Worm (Caenorhabditis elegans): ENCODE data around the gene F11A5.15.

F11A5.15 gene

ce11 chrV:16226581-16226980 is 8.2 kb upstream of the F11A5.15 start, which contains the start of gene F11A5.13:
F11A5.13 (minus strand) TSS chrV:16226681.
- TF ChIP-seq cebp-1 (GFP tag; IDR thresholded peaks at IDR 0.05) (no peak), cebp-1 (tag; optimal IDR thresholded peaks at IDR 0.05) (no peak), sea-2 (GFP tag; IDR thresholded peaks at IDR 0.05) (no peak), attf-3 (GFP tag; conservative IDR thresholded peaks at IDR 0.05) (no peak), hsf-1 (GFP tag; IDR thresholded peaks at IDR 0.05) (no peak), dpl-1 (GFP tag; optimal IDR thresholded peaks at IDR 0.05) (no peak), F57A8.1 (GFP tag; optimal IDR thresholded peaks at IDR 0.05) (no peak), hlh-26 (GFP tag; conservative IDR thresholded peaks at IDR 0.05) (no peak), athp-1 (tag; optimal IDR thresholded peaks at IDR 0.05) (no peak), K11D2.4 (GFP tag; IDR thresholded peaks at IDR 0.05) (no peak), rpc-1 (optimal IDR thresholded peaks at IDR 0.05) (no peak), rpc-1 (tag; optimal IDR thresholded peaks at IDR 0.05) (no peak), egl-18 (GFP tag; IDR thresholded peaks at IDR 0.05) (no peak), pbrm-1 (GFP tag; IDR thresholded peaks at IDR 0.05) (no peak), F55B11.4 (tag; optimal IDR thresholded peaks at IDR 0.05; ENCODE audit: borderline replicate concordance, insufficient read depth) (no peak), nhr-80 (tag; optimal IDR thresholded peaks at IDR 0.05) (no peak), fkh-3 (tag; optimal IDR thresholded peaks at IDR 0.05) (no peak), F37B4.10 (GFP tag; IDR thresholded peaks at IDR 0.05) (no peak)

- TF ChIP-seq akir-1 (GFP tag; optimal IDR thresholded peaks at IDR 0.05) (no peak), hmg-20 (GFP tag; IDR thresholded peaks at IDR 0.05) (no peak), cebp-2 (GFP tag; IDR thresholded peaks at IDR 0.05) (no peak), madf-8 (GFP tag; conservative IDR thresholded peaks at IDR 0.05) (0 out of 2 replicates have a peak, but pooled peaks have one; percentile 11), snpc-3.4 (tag; optimal IDR thresholded peaks at IDR 0.05) (peak; percentile 74), chd-7 (tag; optimal IDR thresholded peaks at IDR 0.05) (no peak), Y67H2A.10 (GFP tag; conservative IDR thresholded peaks at IDR 0.05) (no peak), ztf-18 (tag; optimal IDR thresholded peaks at IDR 0.05) (peak; percentile 27), rpc-1 (optimal IDR thresholded peaks at IDR 0.05) (no peak), rpc-1 (tag; optimal IDR thresholded peaks at IDR 0.05) (peak; percentile 3), ztf-22 (GFP tag; optimal IDR thresholded peaks at IDR 0.05) (no peak), pbrm-1 (GFP tag; IDR thresholded peaks at IDR 0.05) (peak; percentile 86), K12H6.12 (tag; optimal IDR thresholded peaks at IDR 0.05) (no peak), F10E7.11 (tag; optimal IDR thresholded peaks at IDR 0.05) (no peak), ztf-28 (GFP tag; IDR thresholded peaks at IDR 0.05) (no peak), lsy-27 (tag; optimal IDR thresholded peaks at IDR 0.05; ENCODE audit: borderline replicate concordance, insufficient read depth) (peak; percentile 21), hmg-1.2 (GFP tag; IDR thresholded peaks at IDR 0.05) (peak; percentile 91), nhr-80 (tag; optimal IDR thresholded peaks at IDR 0.05) (no peak), sdz-38 (tag; optimal IDR thresholded peaks at IDR 0.05) (no peak), dox-1 (GFP tag; IDR thresholded peaks at IDR 0.05) (peak; percentile 77), snpc-1.1 (tag; optimal IDR thresholded peaks at IDR 0.05; ENCODE audit: insufficient read depth) (peak; percentile 92), tbp1 (GFP tag; optimal IDR thresholded peaks at IDR 0.05) (peak; percentile 70), F22D6.2 (tag; optimal IDR thresholded peaks at IDR 0.05) (no peak), repo-1 (tag; optimal IDR thresholded peaks at IDR 0.05) (no peak), ceh-100 (GFP tag; IDR thresholded peaks at IDR 0.05) (peak; percentile 40; the same call in 1 of the 2 replicates), ztf-3 (GFP tag; optimal IDR thresholded peaks at IDR 0.05) (no peak), somi-1 (GFP tag; optimal IDR thresholded peaks at IDR 0.05) (no peak), xnd-1 (tag; optimal IDR thresholded peaks at IDR 0.05) (peak; percentile 24), lin-40 (tag; optimal IDR thresholded peaks at IDR 0.05) (no peak), lin-26 (GFP tag; IDR thresholded peaks at IDR 0.05) (peak; percentile 82), zim-3 (tag; optimal IDR thresholded peaks at IDR 0.05) (no peak), ceh-58 (GFP tag; IDR thresholded peaks at IDR 0.05) (0 out of 2 replicates have a peak, but pooled peaks have one; percentile 50), zfh-2 (GFP tag; conservative IDR thresholded peaks at IDR 0.05) (0 out of 2 replicates have a peak, but pooled peaks have one; percentile 20), F57C9.4 (tag; optimal IDR thresholded peaks at IDR 0.05) (no peak)
Measured at ce11 chrV:16225524-16226116, 7.2 kb upstream of the F11A5.15 start.
